Fruit fly (Drosophila melanogaster) whole organism, pupa: ENCODE results near the gene ppk18.

Experiments used
- CG10348 ChIP-seq: fragments of 200-800 bp; sonication (Bioruptor generic); IDR thresholded peaks from 2 replicates; pipeline ENCODE4 v1.3.6; 2022; ENCODE audit warnings: missing biosample characterization, missing genetic modification characterization
- CG13204 ChIP-seq: fragments of 200-800 bp; sonication (Bioruptor generic); optimal IDR thresholded peaks from 2 replicates; lab custom pipeline; 2018; ENCODE audit warnings: missing biosample characterization, mild to moderate bottlenecking, missing genetic modification characterization, moderate library complexity
- CG14655 ChIP-seq: fragments of 200-800 bp; sonication (Bioruptor generic); optimal IDR thresholded peaks from 3 replicates; lab custom pipeline; 2017; ENCODE audit warnings: mild to moderate bottlenecking, missing biosample characterization, missing genetic modification reagents, missing genetic modification characterization
- CG15710 ChIP-seq: fragments of 200-800 bp; sonication (Bioruptor generic); optimal IDR thresholded peaks from 2 replicates; lab custom pipeline; 2018; ENCODE audit warnings: missing biosample characterization, mild to moderate bottlenecking, missing genetic modification characterization, moderate library complexity
- CG8301 ChIP-seq: fragments of 200-800 bp; sonication (Bioruptor generic); optimal IDR thresholded peaks from 2 replicates; lab custom pipeline; 2018; ENCODE audit warnings: missing biosample characterization, mild to moderate bottlenecking, missing genetic modification characterization
- CG9948 ChIP-seq: fragments of 200-800 bp; sonication (Bioruptor generic); optimal IDR thresholded peaks from 2 replicates; lab custom pipeline; 2018; ENCODE audit warnings: missing biosample characterization, mild to moderate bottlenecking, missing genetic modification characterization, moderate library complexity
- D1 ChIP-seq: fragments of 200-800 bp; sonication (Bioruptor generic); optimal IDR thresholded peaks from 2 replicates; lab custom pipeline; 2018; ENCODE audit warnings: missing biosample characterization, mild to moderate bottlenecking, missing genetic modification characterization, moderate library complexity

- TF ChIP-seq CG10348 (GFP tag; lab: Robert Waterston, UW) (no peak), CG13204 (no peak), CG8301 (tag; lab: Kevin White, UChicago) (no peak), CG14655 (no peak), D1 (tag; lab: Kevin White, UChicago) (no peak), CG15710 (tag; lab: Kevin White, UChicago) (no peak), CG9948 (tag; lab: Kevin White, UChicago) (no peak)
Observed at dm6 chr2L:9728791-9729190, 42.0 kb downstream of the ppk18 start.
